Worm (Caenorhabditis elegans): Measurements from ENCODE around the gene arrd-19.

arrd-19 gene

DNA sequence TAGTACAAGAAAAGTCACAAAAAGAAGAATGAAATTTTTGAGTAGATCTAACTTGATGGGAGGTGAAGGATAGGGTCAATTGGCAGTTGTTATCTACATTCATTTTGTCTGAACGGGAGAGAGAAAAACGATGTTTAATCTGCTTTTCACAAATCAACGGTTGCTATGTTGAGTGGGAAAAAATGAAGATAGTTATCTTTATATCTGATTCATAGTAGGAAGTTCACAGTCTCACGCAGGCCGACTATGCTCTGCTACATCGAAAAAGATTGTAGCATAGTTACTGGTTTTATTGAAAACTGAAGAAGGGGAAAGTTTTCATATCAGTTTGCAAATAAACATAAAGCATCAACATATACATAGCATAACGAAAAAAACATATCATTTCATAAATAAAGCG is 40.2 kb upstream of the arrd-19 start:
- TF ChIP-seq pha-2 (tag; optimal IDR thresholded peaks at IDR 0.05): no peak
- no peak for TF ChIP-seq madf-2 (tag; optimal IDR thresholded peaks at IDR 0.05)
- TF ChIP-seq ceh-6 (GFP tag; optimal IDR thresholded peaks at IDR 0.05): no peak
- no peak for TF ChIP-seq nhr-232 (tag; optimal IDR thresholded peaks at IDR 0.05)
- no peak for TF ChIP-seq K09A11.1 (tag; optimal IDR thresholded peaks at IDR 0.05; ENCODE audit: insufficient read depth)

DNA sequence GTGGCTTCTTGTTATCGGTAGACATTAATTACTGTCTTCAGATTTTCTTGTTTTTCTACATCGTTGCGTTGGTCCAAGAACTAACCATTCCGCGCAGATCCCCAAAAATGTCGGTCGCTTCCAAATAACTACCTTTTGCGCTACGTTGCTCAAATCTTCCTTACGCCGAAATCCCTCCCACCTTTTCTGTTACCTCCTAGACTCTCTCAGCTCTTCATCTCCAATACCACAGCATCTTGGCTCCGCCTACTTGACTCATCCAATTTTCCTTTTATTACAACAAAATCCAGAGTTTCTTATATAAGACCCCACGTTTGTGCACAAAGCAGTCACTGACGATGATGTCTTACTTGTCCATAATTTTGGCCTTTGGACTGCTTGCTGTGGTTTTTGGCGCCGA is 37.6 kb upstream of the arrd-19 start, which contains the start of gene C17B7.12:
Gene C17B7.12, plus strand, starts transcription at position 301 of the 400 bp plus-strand sequence.
- TF ChIP-seq pag-3 (tag; optimal IDR thresholded peaks at IDR 0.05; ENCODE audit: borderline replicate concordance) (no peak), pax-1 (tag; optimal IDR thresholded peaks at IDR 0.05) (no peak), hlh-30 (tag; optimal IDR thresholded peaks at IDR 0.05; ENCODE audit: insufficient read depth) (no peak), hlh-13 (GFP tag; optimal IDR thresholded peaks at IDR 0.05) (no peak), ceh-48 (tag; optimal IDR thresholded peaks at IDR 0.05) (no peak), F13H6.1 (tag; optimal IDR thresholded peaks at IDR 0.05) (no peak), nhr-11 (tag; optimal IDR thresholded peaks at IDR 0.05) (no peak), nfya-1 (tag; optimal IDR thresholded peaks at IDR 0.05) (no peak)

DNA sequence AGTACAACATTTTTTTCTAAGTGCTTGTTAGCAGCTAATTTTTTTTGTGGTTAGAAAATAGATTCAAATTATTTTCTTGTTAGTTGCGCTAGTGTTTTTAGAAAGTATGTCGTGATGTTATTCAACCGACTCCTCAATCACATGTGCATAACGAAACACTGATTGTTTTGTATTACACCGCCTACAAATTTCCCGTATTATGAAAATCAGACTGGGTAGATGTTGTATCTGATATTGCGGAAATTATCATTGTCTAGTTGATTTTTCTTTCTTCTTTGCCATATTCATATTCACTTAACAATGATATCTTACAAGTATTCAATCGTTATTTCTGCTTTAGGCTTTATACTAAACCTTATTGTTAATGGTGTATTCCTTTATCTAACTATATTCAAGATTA is 36.0 kb upstream of the arrd-19 start, which contains the start of gene str-63:
Gene str-63, plus strand, starts transcription at position 301 of the 400 bp plus-strand sequence.
- no peak for TF ChIP-seq T23F11.4 (GFP tag; optimal IDR thresholded peaks at IDR 0.05)
- no peak for TF ChIP-seq pax-1 (tag; optimal IDR thresholded peaks at IDR 0.05)
- TF ChIP-seq pha-2 (tag; optimal IDR thresholded peaks at IDR 0.05): no peak
- no peak for TF ChIP-seq K02D7.2 (tag; optimal IDR thresholded peaks at IDR 0.05)
- TF ChIP-seq che-1 (tag; optimal IDR thresholded peaks at IDR 0.05): no peak
- no peak for TF ChIP-seq nhr-232 (tag; optimal IDR thresholded peaks at IDR 0.05)
- TF ChIP-seq gmeb-2 (tag; optimal IDR thresholded peaks at IDR 0.05): no peak
- TF ChIP-seq ceh-22 (tag; optimal IDR thresholded peaks at IDR 0.05): no peak
- TF ChIP-seq sox-2 (GFP tag; IDR thresholded peaks at IDR 0.05): no peak
- no peak for TF ChIP-seq unc-3 (GFP tag; conservative IDR thresholded peaks at IDR 0.05)
- TF ChIP-seq unc-3 (tag; optimal IDR thresholded peaks at IDR 0.05): no peak
- TF ChIP-seq syd-9 (tag; optimal IDR thresholded peaks at IDR 0.05): no peak
- no peak for TF ChIP-seq eyg-1 (tag; optimal IDR thresholded peaks at IDR 0.05)
- no peak for TF ChIP-seq elt-4 (tag; optimal IDR thresholded peaks at IDR 0.05)
- TF ChIP-seq mec-3 (tag; optimal IDR thresholded peaks at IDR 0.05; ENCODE audit: borderline replicate concordance): no peak

DNA sequence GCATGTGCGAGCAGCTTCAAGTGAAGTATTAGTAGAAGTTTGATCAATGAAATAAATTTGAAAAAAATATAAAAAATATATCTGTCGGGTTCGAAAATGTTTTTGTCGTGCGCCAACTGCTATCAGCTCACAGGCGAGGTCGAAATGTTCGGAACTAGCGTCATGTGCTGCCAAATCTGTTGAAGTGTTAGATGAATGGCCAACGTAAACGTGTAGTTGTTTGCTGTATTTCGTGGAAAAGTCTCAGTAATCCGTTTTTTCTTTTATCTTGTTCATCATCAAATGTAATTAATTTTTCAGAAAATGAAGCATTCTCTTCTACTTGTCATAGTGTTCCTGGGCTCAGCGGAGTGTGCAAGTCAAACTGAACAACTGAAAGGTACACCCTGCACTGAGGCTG is 34.6 kb upstream of the arrd-19 start, which contains the start of gene C17B7.15:
Gene C17B7.15, plus strand, starts transcription at position 301 of the 400 bp plus-strand sequence.
- TF ChIP-seq eyg-1 (tag; optimal IDR thresholded peaks at IDR 0.05) (no peak), pag-3 (tag; optimal IDR thresholded peaks at IDR 0.05; ENCODE audit: borderline replicate concordance) (no peak), hlh-13 (GFP tag; optimal IDR thresholded peaks at IDR 0.05) (no peak), ceh-34 (tag; optimal IDR thresholded peaks at IDR 0.05) (no peak), unc-86 (tag; optimal IDR thresholded peaks at IDR 0.05) (no peak), Y22D7AL.16 (tag; optimal IDR thresholded peaks at IDR 0.05) (no peak), madf-2 (tag; optimal IDR thresholded peaks at IDR 0.05) (no peak), ets-4 (tag; optimal IDR thresholded peaks at IDR 0.05) (no peak), fkh-10 (GFP tag; optimal IDR thresholded peaks at IDR 0.05) (no peak), sox-4 (tag; optimal IDR thresholded peaks at IDR 0.05) (no peak), ceh-6 (GFP tag; optimal IDR thresholded peaks at IDR 0.05) (no peak), pros-1 (tag; optimal IDR thresholded peaks at IDR 0.05) (no peak), T23F11.4 (GFP tag; optimal IDR thresholded peaks at IDR 0.05) (no peak), tbx-2 (tag; optimal IDR thresholded peaks at IDR 0.05) (no peak)

DNA sequence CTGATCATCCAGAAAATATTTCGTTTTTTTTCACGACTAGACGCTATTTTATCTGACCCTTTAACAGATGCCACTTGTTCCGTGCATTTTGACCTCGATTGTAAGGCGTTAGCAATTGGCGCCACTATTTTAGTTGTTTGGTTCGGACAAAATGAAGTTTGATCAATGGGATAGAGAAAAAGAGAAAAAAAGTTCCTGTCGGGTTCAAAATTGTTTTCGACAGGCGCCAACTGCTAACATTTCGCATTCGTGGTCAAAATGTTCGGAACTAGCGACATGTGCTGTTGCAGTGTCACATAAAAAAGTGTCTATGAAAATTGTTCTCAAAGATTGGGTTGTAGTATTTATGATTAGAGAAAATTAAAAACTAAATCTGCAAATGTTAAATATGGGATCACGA is 32.2 kb upstream of the arrd-19 start:
- no peak for TF ChIP-seq sox-2 (GFP tag; IDR thresholded peaks at IDR 0.05)
- TF ChIP-seq ama-1 (optimal IDR thresholded peaks at IDR 0.05): no peak
- no peak for TF ChIP-seq nhr-232 (tag; optimal IDR thresholded peaks at IDR 0.05)
- no peak for TF ChIP-seq elt-2 (tag; optimal IDR thresholded peaks at IDR 0.05)
- TF ChIP-seq ceh-14 (tag; optimal IDR thresholded peaks at IDR 0.05): no peak
- no peak for TF ChIP-seq mec-3 (tag; optimal IDR thresholded peaks at IDR 0.05; ENCODE audit: borderline replicate concordance)
- no peak for TF ChIP-seq eyg-1 (tag; optimal IDR thresholded peaks at IDR 0.05)
- TF ChIP-seq che-1 (tag; optimal IDR thresholded peaks at IDR 0.05): no peak
- TF ChIP-seq odd-2 (tag; optimal IDR thresholded peaks at IDR 0.05): no peak
- no peak for TF ChIP-seq ttx-3 (tag; optimal IDR thresholded peaks at IDR 0.05)
- no peak for TF ChIP-seq pqm-1 (tag; optimal IDR thresholded peaks at IDR 0.05)
- no peak for TF ChIP-seq unc-42 (tag; optimal IDR thresholded peaks at IDR 0.05)
- no peak for TF ChIP-seq ceh-30 (tag; optimal IDR thresholded peaks at IDR 0.05)
- no peak for TF ChIP-seq K09A11.1 (tag; optimal IDR thresholded peaks at IDR 0.05; ENCODE audit: insufficient read depth)
- no peak for TF ChIP-seq pros-1 (tag; optimal IDR thresholded peaks at IDR 0.05)

Measured in whole organism, late embryonic.